Worm (Caenorhabditis elegans) whole organism, late embryonic: Measurements from ENCODE around the gene pph-4.1.

Source experiments
- T23F11.4 ChIP-seq: fragments of 200-800 bp; sonication (Bioruptor generic); optimal IDR thresholded peaks from 2 replicates; lab custom pipeline; 2018; ENCODE audit warnings: mild to moderate bottlenecking, missing genetic modification characterization, missing compliant biosample characterization
- Y22D7AL.16 ChIP-seq: sonication (generic microtip); optimal IDR thresholded peaks from 2 replicates; lab custom pipeline; 2016; ENCODE audit warnings: missing genetic modification characterization, missing compliant biosample characterization
- ama-1 ChIP-seq: fragments of 150-350 bp; optimal IDR thresholded peaks from 2 replicates; lab custom pipeline; 2014
- ceh-19 ChIP-seq: fragments of 200-800 bp; sonication (Bioruptor generic); optimal IDR thresholded peaks from 2 replicates; lab custom pipeline; 2018; ENCODE audit warnings: mild to moderate bottlenecking, missing genetic modification characterization, missing compliant biosample characterization
- ceh-2 ChIP-seq: sonication (generic microtip); optimal IDR thresholded peaks from 2 replicates; lab custom pipeline; 2016; ENCODE audit warnings: missing genotype, missing genetic modification characterization, missing compliant biosample characterization
- ceh-22 ChIP-seq: sonication (generic microtip); optimal IDR thresholded peaks from 2 replicates; lab custom pipeline; 2017; ENCODE audit warnings: missing biosample characterization, missing genetic modification characterization
- ceh-45 ChIP-seq: fragments of 200-800 bp; sonication (Bioruptor generic); IDR thresholded peaks from 2 replicates; pipeline ENCODE4 v1.3.6; 2022; ENCODE audit warnings: missing genetic modification reagents, missing genetic modification characterization, missing compliant biosample characterization
- ceh-6 ChIP-seq: fragments of 200-800 bp; sonication (Bioruptor generic); optimal IDR thresholded peaks from 2 replicates; lab custom pipeline; 2018; ENCODE audit warnings: mild to moderate bottlenecking, missing genetic modification characterization, missing compliant biosample characterization
- ceh-9 ChIP-seq: sonication (generic microtip); optimal IDR thresholded peaks from 2 replicates; lab custom pipeline; 2016; ENCODE audit warnings: mild to moderate bottlenecking, missing genetic modification characterization, inconsistent platforms, missing compliant biosample characterization
- che-1 ChIP-seq: sonication (generic microtip); optimal IDR thresholded peaks from 2 replicates; lab custom pipeline; 2016; ENCODE audit warnings: mild to moderate bottlenecking, missing genetic modification characterization, missing compliant biosample characterization
- dmd-4 ChIP-seq: sonication (generic microtip); optimal IDR thresholded peaks from 2 replicates; lab custom pipeline; 2016; ENCODE audit warnings: borderline replicate concordance, missing genetic modification characterization, missing compliant biosample characterization
- elt-2 ChIP-seq: sonication (generic microtip); optimal IDR thresholded peaks from 2 replicates; lab custom pipeline; 2016; ENCODE audit warnings: missing genetic modification reagents, missing genetic modification characterization, missing compliant biosample characterization
- fax-1 ChIP-seq: sonication (generic microtip); optimal IDR thresholded peaks from 2 replicates; lab custom pipeline; 2016; ENCODE audit warnings: missing genotype, missing genetic modification characterization, missing compliant biosample characterization
- fkh-10 ChIP-seq: fragments of 150-350 bp; optimal IDR thresholded peaks from 2 replicates; lab custom pipeline; 2014; ENCODE audit warnings: missing biosample characterization, missing genetic modification reagents, missing genetic modification characterization
- fkh-6 ChIP-seq: sonication (generic microtip); optimal IDR thresholded peaks from 2 replicates; lab custom pipeline; 2016; ENCODE audit warnings: missing genetic modification characterization, missing compliant biosample characterization
- gmeb-2 ChIP-seq: sonication (generic microtip); optimal IDR thresholded peaks from 2 replicates; lab custom pipeline; 2016; ENCODE audit warnings: missing genetic modification characterization, inconsistent platforms, missing compliant biosample characterization
- hlh-13 ChIP-seq: fragments of 200-800 bp; sonication (Bioruptor generic); optimal IDR thresholded peaks from 2 replicates; lab custom pipeline; 2018; ENCODE audit warnings: mild to moderate bottlenecking, missing genetic modification characterization, missing compliant biosample characterization
- hlh-15 ChIP-seq: sonication (generic microtip); optimal IDR thresholded peaks from 2 replicates; lab custom pipeline; 2016; ENCODE audit warnings: missing genetic modification characterization, missing compliant biosample characterization
- hlh-6 ChIP-seq: sonication (generic microtip); optimal IDR thresholded peaks from 2 replicates; lab custom pipeline; 2016; ENCODE audit warnings: missing genotype, missing genetic modification characterization, missing compliant biosample characterization
- lim-6 ChIP-seq: sonication (generic microtip); optimal IDR thresholded peaks from 2 replicates; lab custom pipeline; 2016; ENCODE audit warnings: missing genetic modification characterization, missing compliant biosample characterization
- lin-11 ChIP-seq: fragments of 200-800 bp; sonication (Bioruptor generic); optimal IDR thresholded peaks from 2 replicates; lab custom pipeline; 2018; ENCODE audit warnings: mild to moderate bottlenecking, missing genetic modification characterization, missing compliant biosample characterization
- mec-3 ChIP-seq: sonication (generic microtip); optimal IDR thresholded peaks from 2 replicates; lab custom pipeline; 2016; ENCODE audit warnings: borderline replicate concordance, missing genetic modification characterization, missing compliant biosample characterization
- nfya-1 ChIP-seq: sonication (generic microtip); optimal IDR thresholded peaks from 2 replicates; lab custom pipeline; 2017; ENCODE audit warnings: missing genetic modification characterization, mild to moderate bottlenecking, missing compliant biosample characterization, antibody characterized with exemption, moderate library complexity
- nhr-11 ChIP-seq: fragments of 150-350 bp; optimal IDR thresholded peaks from 2 replicates; lab custom pipeline; 2014; ENCODE audit warnings: missing biosample characterization, missing genetic modification characterization
- nhr-232 ChIP-seq: sonication (generic microtip); optimal IDR thresholded peaks from 2 replicates; lab custom pipeline; 2016; ENCODE audit warnings: missing genetic modification characterization, missing compliant biosample characterization
- pat-9 ChIP-seq: fragments of 200-800 bp; sonication (Bioruptor generic); optimal IDR thresholded peaks from 2 replicates; lab custom pipeline; 2018; ENCODE audit warnings: mild to moderate bottlenecking, missing genetic modification characterization, moderate library complexity, missing compliant biosample characterization
- pha-2 ChIP-seq: sonication (generic microtip); optimal IDR thresholded peaks from 2 replicates; lab custom pipeline; 2017; ENCODE audit warnings: mild to moderate bottlenecking, missing genetic modification characterization, missing compliant biosample characterization
- pha-4 ChIP-seq: fragments of 150-350 bp; optimal IDR thresholded peaks from 2 replicates; lab custom pipeline; 2018; ENCODE audit warnings: missing biosample characterization, missing genetic modification reagents, missing genetic modification characterization
- rnt-1 ChIP-seq: sonication (generic microtip); optimal IDR thresholded peaks from 2 replicates; lab custom pipeline; 2016; ENCODE audit warnings: missing genetic modification characterization, missing compliant biosample characterization
- sox-2 ChIP-seq: fragments of 200-800 bp; sonication (Bioruptor generic); IDR thresholded peaks from 2 replicates; pipeline ENCODE4 v1.3.6; 2022; ENCODE audit warnings: missing genetic modification reagents, missing genetic modification characterization, missing compliant biosample characterization
- syd-9 ChIP-seq: sonication (generic microtip); optimal IDR thresholded peaks from 2 replicates; lab custom pipeline; 2016; ENCODE audit warnings: mild to moderate bottlenecking, missing genetic modification characterization, moderate library complexity, missing compliant biosample characterization
- tbx-2 ChIP-seq: sonication (generic microtip); optimal IDR thresholded peaks from 2 replicates; lab custom pipeline; 2016; ENCODE audit warnings: missing genetic modification characterization, missing compliant biosample characterization
- tbx-7 ChIP-seq: sonication (generic microtip); optimal IDR thresholded peaks from 2 replicates; lab custom pipeline; 2016; ENCODE audit warnings: missing genotype, missing genetic modification characterization, missing compliant biosample characterization
- unc-86 ChIP-seq: sonication (generic microtip); optimal IDR thresholded peaks from 2 replicates; lab custom pipeline; 2016; ENCODE audit warnings: missing genetic modification characterization, missing compliant biosample characterization

The pph-4.1 gene

DNA sequence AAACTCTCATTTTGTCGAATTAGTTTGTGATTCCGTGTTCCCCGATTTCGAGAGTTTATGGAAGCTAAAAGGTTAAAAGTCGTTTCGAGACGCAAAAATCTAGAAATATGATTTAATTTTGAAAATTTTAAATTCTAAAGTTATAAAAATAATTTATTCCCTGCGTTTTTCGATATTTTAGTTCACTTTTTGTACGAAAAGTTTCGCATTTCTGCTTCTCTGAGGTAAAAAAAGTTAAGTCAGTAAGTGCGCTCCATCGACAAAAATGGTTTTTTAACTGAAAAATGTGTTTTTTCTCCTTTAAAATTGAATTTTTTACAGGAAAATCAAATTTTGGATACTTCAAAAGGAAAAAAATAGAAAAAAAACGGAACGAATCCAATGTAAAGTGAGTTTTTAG, 17.7 kb downstream of the pph-4.1 start, which contains the start of gene zip-1:
Gene zip-1 (plus strand): TSS at position 301 of the 400 bp plus-strand sequence.
- TF ChIP-seq che-1 (tag; lab: Kevin White, UChicago), result no peak
- no peak for TF ChIP-seq ceh-45 (GFP tag; lab: Robert Waterston, UW)
- TF ChIP-seq fkh-10 (GFP tag; lab: Kevin White, UChicago), result no peak
- no peak for TF ChIP-seq ceh-9 (tag; lab: Kevin White, UChicago)
- TF ChIP-seq pat-9, result no peak
- no peak for TF ChIP-seq hlh-6 (tag; lab: Kevin White, UChicago)
- TF ChIP-seq ceh-19 (GFP tag; lab: Kevin White, UChicago), result no peak
- TF ChIP-seq ceh-2 (tag; lab: Kevin White, UChicago), result no peak
- no peak for TF ChIP-seq tbx-2
- TF ChIP-seq T23F11.4 (GFP tag; lab: Kevin White, UChicago), result no peak
- TF ChIP-seq syd-9, result no peak
- TF ChIP-seq unc-86 (tag; lab: Kevin White, UChicago), result no peak
- no peak for TF ChIP-seq pha-2 (tag; lab: Kevin White, UChicago)
- no peak for TF ChIP-seq ceh-22 (tag; lab: Kevin White, UChicago)
- no peak for TF ChIP-seq nfya-1 (tag; lab: Kevin White, UChicago)
- TF ChIP-seq tbx-7, result no peak
- no peak for TF ChIP-seq pha-4
- no peak for TF ChIP-seq nhr-232
- TF ChIP-seq Y22D7AL.16 (tag; lab: Kevin White, UChicago), result no peak
- TF ChIP-seq dmd-4 (tag; lab: Kevin White, UChicago), result no peak

DNA sequence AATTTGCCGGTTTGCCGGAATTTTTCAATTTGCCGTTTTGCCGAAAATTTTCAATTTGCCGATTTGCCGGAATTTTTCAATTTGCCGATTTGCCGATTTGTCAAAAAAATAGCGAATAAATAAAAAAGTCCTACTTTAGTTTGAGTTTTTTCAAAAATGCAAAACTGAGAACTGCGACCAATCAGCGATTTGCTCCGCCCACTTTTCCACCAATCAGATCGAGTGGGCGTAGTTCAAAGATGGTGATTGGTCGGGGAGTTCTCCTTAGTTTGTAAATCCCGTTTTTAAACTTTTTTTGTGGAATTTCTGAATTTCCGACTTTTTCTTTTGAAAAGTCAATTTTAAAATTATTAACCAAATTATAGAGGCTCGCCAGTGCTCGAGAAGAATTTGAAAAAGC, 19.8 kb downstream of the pph-4.1 start:
- no peak for TF ChIP-seq rnt-1 (tag; lab: Kevin White, UChicago)
- no peak for TF ChIP-seq ceh-45 (GFP tag; lab: Robert Waterston, UW)
- TF ChIP-seq che-1 (tag; lab: Kevin White, UChicago), result no peak
- no peak for TF ChIP-seq dmd-4 (tag; lab: Kevin White, UChicago)
- TF ChIP-seq syd-9, result no peak
- TF ChIP-seq nfya-1 (tag; lab: Kevin White, UChicago), result peak; percentile 95
- no peak for TF ChIP-seq sox-2
- no peak for TF ChIP-seq nhr-11 (tag; lab: Kevin White, UChicago)

DNA sequence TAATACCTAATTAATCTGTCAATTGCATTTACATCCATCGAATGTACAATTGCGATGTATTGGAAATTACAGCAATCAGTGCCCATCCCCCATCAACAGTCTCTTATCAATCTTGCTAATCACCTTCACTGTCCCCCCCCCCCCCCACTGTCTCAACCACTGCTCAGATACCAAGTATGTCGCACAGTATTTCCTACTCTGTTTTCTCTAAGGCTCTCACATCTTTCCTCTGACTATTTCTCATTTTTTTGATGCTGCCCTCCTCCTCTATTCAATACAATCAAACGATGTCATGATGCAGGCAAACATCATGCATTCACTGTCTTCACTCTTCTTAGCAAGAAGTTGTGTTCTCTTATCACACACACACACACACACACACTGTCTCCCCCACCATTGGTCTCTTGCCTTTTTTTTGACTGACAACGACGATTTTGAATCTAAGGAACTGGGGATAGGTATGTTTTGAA, 23.6 kb downstream of the pph-4.1 start, which contains the start of the genes zip-12 and Y75B8A.63:
Gene zip-12 (plus strand): TSS at position 387 of the 470 bp plus-strand sequence.
Gene Y75B8A.63 (plus strand): TSS at position 420 of the 470 bp plus-strand sequence.
- TF ChIP-seq hlh-15 (tag; lab: Kevin White, UChicago) (no peak), elt-2 (tag; lab: Kevin White, UChicago) (peak; percentile 73), fax-1 (tag; lab: Kevin White, UChicago) (no peak), Y22D7AL.16 (tag; lab: Kevin White, UChicago) (no peak), ceh-6 (GFP tag; lab: Kevin White, UChicago) (no peak), mec-3 (tag; lab: Kevin White, UChicago) (no peak), hlh-13 (no peak)

DNA sequence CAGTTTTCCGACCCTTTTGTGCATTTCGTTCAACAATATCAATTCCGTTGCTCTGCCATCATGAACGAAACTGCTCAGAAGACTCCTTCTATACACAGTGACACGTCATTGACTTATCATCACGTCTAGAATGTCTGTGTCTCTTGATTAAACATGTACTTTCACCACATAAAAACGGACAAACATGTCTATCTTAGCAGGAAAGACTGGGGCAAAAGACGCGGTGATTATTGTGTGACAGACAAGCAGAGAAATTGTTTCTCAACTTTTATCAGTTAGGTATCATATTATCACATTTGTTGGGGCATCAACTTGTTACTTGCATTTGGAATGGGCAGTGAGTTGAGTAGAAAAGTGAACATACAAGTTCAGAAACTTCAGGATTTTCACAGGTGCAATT, 25.9 kb downstream of the pph-4.1 start:
- no peak for TF ChIP-seq lim-6
- TF ChIP-seq fkh-6 (tag; lab: Kevin White, UChicago), result no peak
- TF ChIP-seq mec-3 (tag; lab: Kevin White, UChicago), result no peak
- peak; percentile 88 for TF ChIP-seq elt-2 (tag; lab: Kevin White, UChicago)

DNA sequence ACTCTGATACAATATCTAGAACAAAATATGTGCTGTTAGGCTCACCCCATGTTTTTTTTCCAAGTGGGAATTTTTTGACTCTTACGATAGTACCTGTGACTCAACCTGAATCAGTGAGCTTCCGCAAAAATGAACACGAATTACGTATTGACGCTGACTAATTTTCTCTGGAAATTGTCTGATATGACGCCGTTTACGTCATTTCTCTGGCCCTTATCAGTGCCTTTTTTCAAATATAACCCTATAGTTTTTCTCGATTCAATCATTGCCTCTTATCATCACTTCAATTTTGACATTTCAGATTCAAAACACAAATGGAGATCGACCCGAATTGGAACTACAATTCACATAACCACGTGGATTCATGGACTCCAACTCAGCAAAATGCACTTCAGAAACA, 32.3 kb downstream of the pph-4.1 start, which contains the start of gene Y75B8A.28:
Gene Y75B8A.28 (plus strand): TSS at position 296 of the 400 bp plus-strand sequence.
- TF ChIP-seq elt-2 (tag; lab: Kevin White, UChicago) (peak; percentile 85), nhr-232 (no peak)

DNA sequence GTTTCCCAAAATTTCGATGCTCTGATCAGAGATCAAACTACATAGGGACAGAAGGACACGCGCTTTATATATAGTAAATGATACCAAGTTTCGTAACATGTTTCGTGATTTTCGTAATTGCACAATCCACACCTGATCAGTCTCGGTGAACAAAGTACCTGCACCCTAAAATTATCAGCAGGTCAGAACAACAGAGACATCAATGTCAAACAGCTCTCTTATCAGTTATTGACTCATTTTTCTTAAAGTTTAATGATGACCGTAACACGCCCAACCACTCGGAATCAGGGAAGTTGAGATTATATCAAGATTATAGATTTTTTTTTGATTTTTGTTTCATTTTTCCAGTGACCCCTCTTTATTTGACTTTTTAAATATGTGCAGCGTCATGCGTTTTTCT, 33.6 kb downstream of the pph-4.1 start:
- TF ChIP-seq ceh-45 (GFP tag; lab: Robert Waterston, UW) (no peak), rnt-1 (tag; lab: Kevin White, UChicago) (no peak), ceh-22 (tag; lab: Kevin White, UChicago) (no peak), ama-1 (lab: Kevin White, UChicago) (no peak), elt-2 (tag; lab: Kevin White, UChicago) (peak; percentile 40), lin-11 (tag; lab: Kevin White, UChicago) (no peak), mec-3 (tag; lab: Kevin White, UChicago) (no peak), gmeb-2 (tag; lab: Kevin White, UChicago) (no peak)
- TF ChIP-seq, all 69 proteins: peak for 1
